Fruit fly (Drosophila melanogaster) whole organism, embryonic: Measurements from ENCODE around the gene uif.

Source experiments
- odd ChIP-seq: fragments of 200-800 bp; sonication (Bioruptor generic); optimal IDR thresholded peaks from 2 replicates; lab custom pipeline; 2017; ENCODE audit warnings: missing biosample characterization, mild to moderate bottlenecking, missing genetic modification characterization
- ttk ChIP-seq: fragments of 200-800 bp; sonication (Bioruptor generic); IDR thresholded peaks from 2 replicates; pipeline ENCODE4 v2.1.2; 2022; ENCODE audit warnings: missing biosample characterization, missing genetic modification characterization

DNA sequence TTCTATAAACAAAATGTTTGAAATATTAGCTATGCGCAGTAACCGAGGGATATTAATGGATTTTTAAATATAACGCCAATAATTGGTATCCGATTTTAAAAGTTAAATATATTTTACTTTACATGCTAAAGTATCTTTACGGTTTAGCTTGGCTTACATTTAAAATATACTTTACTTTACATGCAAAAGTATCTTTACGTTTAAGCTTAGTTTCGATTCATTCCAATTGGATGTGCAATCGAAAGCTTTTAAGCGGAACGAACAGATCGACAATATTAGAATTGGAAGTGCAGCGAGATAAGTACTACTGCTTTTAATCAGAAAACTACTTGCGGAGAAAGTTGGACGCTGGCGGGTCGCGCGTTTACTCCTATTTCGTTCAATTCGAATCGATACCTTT lies 18.8 kb upstream of the uif start:
- TF ChIP-seq odd (GFP tag; lab: Kevin White, UChicago) (no peak), ttk (GFP tag; lab: Robert Waterston, UW) (no peak)
